Worm (Caenorhabditis elegans) whole organism, young adult: Measurements from ENCODE around the gene ZK666.2.

Experiments
- B0019.2 ChIP-seq: fragments of 200-800 bp; sonication (Bioruptor generic); conservative IDR thresholded peaks from 2 replicates; pipeline ENCODE4 v1.3.6; 2022; ENCODE audit warnings: missing genetic modification reagents, missing genetic modification characterization, missing compliant biosample characterization
- B0261.1 ChIP-seq: sonication (generic microtip); optimal IDR thresholded peaks from 2 replicates; lab custom pipeline; 2016; ENCODE audit warnings: mild to moderate bottlenecking, missing genetic modification characterization, moderate library complexity, missing compliant biosample characterization
- C06A6.2 ChIP-seq: fragments of 200-800 bp; sonication (Bioruptor generic); conservative IDR thresholded peaks from 2 replicates; pipeline ENCODE4 v1.3.6; 2022; ENCODE audit warnings: missing genetic modification characterization, missing compliant biosample characterization
- D2030.7 ChIP-seq: fragments of 200-800 bp; sonication (Bioruptor generic); IDR thresholded peaks from 2 replicates; pipeline ENCODE4 v1.3.6; 2022; ENCODE audit warnings: missing genetic modification reagents, missing genetic modification characterization, missing compliant biosample characterization
- F22D6.2 ChIP-seq: sonication (generic microtip); optimal IDR thresholded peaks from 2 replicates; lab custom pipeline; 2016; ENCODE audit warnings: mild to moderate bottlenecking, missing genetic modification characterization, missing compliant biosample characterization
- F52B5.7 ChIP-seq: sonication (generic microtip); optimal IDR thresholded peaks from 2 replicates; lab custom pipeline; 2016; ENCODE audit warnings: mild to moderate bottlenecking, missing genetic modification characterization, missing compliant biosample characterization
- F57C9.4 ChIP-seq: sonication (generic microtip); optimal IDR thresholded peaks from 2 replicates; lab custom pipeline; 2017; ENCODE audit warnings: mild to moderate bottlenecking, missing genetic modification characterization, missing compliant biosample characterization
- T26A5.8 ChIP-seq: sonication (generic microtip); optimal IDR thresholded peaks from 2 replicates; lab custom pipeline; 2016; ENCODE audit warnings: missing genetic modification characterization, missing compliant biosample characterization
- Y95B8A.8 ChIP-seq: fragments of 200-800 bp; sonication (Bioruptor generic); IDR thresholded peaks from 2 replicates; pipeline ENCODE4 v1.3.6; 2022; ENCODE audit warnings: missing genetic modification reagents, missing genetic modification characterization, missing compliant biosample characterization
- ZK185.1 ChIP-seq: sonication (generic microtip); optimal IDR thresholded peaks from 2 replicates; lab custom pipeline; 2016; ENCODE audit warnings: mild to moderate bottlenecking, missing genetic modification characterization, missing compliant biosample characterization; ENCODE audit not compliant: poor library complexity, severe bottlenecking
- akir-1 ChIP-seq: fragments of 200-800 bp; sonication (Bioruptor generic); optimal IDR thresholded peaks from 2 replicates; lab custom pipeline; 2018; ENCODE audit warnings: mild to moderate bottlenecking, missing genetic modification characterization, moderate library complexity, missing compliant biosample characterization
- aptf-2 ChIP-seq: fragments of 200-800 bp; sonication (Bioruptor generic); conservative IDR thresholded peaks from 2 replicates; pipeline ENCODE4 v1.3.6; 2022; ENCODE audit warnings: missing genetic modification reagents, missing genetic modification characterization, missing compliant biosample characterization
- atf-7 ChIP-seq: sonication (generic microtip); optimal IDR thresholded peaks from 2 replicates; lab custom pipeline; 2017; ENCODE audit warnings: mild to moderate bottlenecking, missing genetic modification characterization, missing compliant biosample characterization
- attf-5 ChIP-seq: fragments of 200-800 bp; sonication (Bioruptor generic); optimal IDR thresholded peaks from 2 replicates; lab custom pipeline; 2018; ENCODE audit warnings: mild to moderate bottlenecking, missing genetic modification characterization, missing compliant biosample characterization
- ceh-58 ChIP-seq: fragments of 200-800 bp; sonication (Bioruptor generic); IDR thresholded peaks from 2 replicates; pipeline ENCODE4 v1.3.6; 2022; ENCODE audit warnings: missing genetic modification characterization, missing compliant biosample characterization
- ceh-79 ChIP-seq: sonication (generic microtip); optimal IDR thresholded peaks from 2 replicates; lab custom pipeline; 2017; ENCODE audit warnings: mild to moderate bottlenecking, missing genetic modification characterization, missing compliant biosample characterization
- chd-7 ChIP-seq: sonication (generic microtip); optimal IDR thresholded peaks from 2 replicates; lab custom pipeline; 2016; ENCODE audit warnings: mild to moderate bottlenecking, missing genetic modification characterization, moderate library complexity, missing compliant biosample characterization
- dpff-1 ChIP-seq: sonication (generic microtip); optimal IDR thresholded peaks from 2 replicates; lab custom pipeline; 2017; ENCODE audit warnings: mild to moderate bottlenecking, missing genetic modification characterization, missing compliant biosample characterization
- dpl-1 ChIP-seq: fragments of 150-350 bp; optimal IDR thresholded peaks from 2 replicates; lab custom pipeline; 2014; ENCODE audit warnings: missing biosample characterization, missing genetic modification reagents, missing genetic modification characterization
- efl-1 ChIP-seq: fragments of 150-350 bp; optimal IDR thresholded peaks from 2 replicates; lab custom pipeline; 2014; ENCODE audit warnings: missing biosample characterization, missing genetic modification reagents, missing genetic modification characterization
- egl-44 ChIP-seq: fragments of 200-800 bp; sonication (Bioruptor generic); IDR thresholded peaks from 2 replicates; pipeline ENCODE4 v1.3.6; 2022; ENCODE audit warnings: missing genetic modification reagents, missing genetic modification characterization, missing compliant biosample characterization
- gei-17 ChIP-seq: fragments of 200-800 bp; sonication (Bioruptor generic); optimal IDR thresholded peaks from 2 replicates; lab custom pipeline; 2018; ENCODE audit warnings: mild to moderate bottlenecking, missing genetic modification characterization, missing compliant biosample characterization
- him-1 ChIP-seq: sonication (generic microtip); optimal IDR thresholded peaks from 2 replicates; lab custom pipeline; 2016; ENCODE audit warnings: missing genotype, missing genetic modification reagents, missing genetic modification characterization, missing compliant biosample characterization
- hmg-1.2 ChIP-seq: fragments of 200-800 bp; sonication (Bioruptor generic); IDR thresholded peaks from 2 replicates; pipeline ENCODE4 v1.3.6; 2022; ENCODE audit warnings: missing genetic modification reagents, missing genetic modification characterization, missing compliant biosample characterization
- let-607 ChIP-seq, 2 experiments: fragments of 200-800 bp in 1 of 2; sonication (Bioruptor generic) in 1 of 2; sonication (generic microtip) in 1 of 2; optimal IDR thresholded peaks; 2 replicates each; lab custom pipeline; 2016 to 2018; ENCODE audit warnings: mild to moderate bottlenecking in 2 of 2, missing compliant biosample characterization in 2 of 2, missing genetic modification characterization in 2 of 2, moderate library complexity in 2 of 2, missing genotype in 1 of 2
- lin-26 ChIP-seq: fragments of 200-800 bp; sonication (Bioruptor generic); IDR thresholded peaks from 2 replicates; pipeline ENCODE4 v1.3.6; 2022; ENCODE audit warnings: missing genetic modification reagents, missing genetic modification characterization, missing compliant biosample characterization
- lin-35 ChIP-seq, 3 experiments: fragments of 150-350 bp in 2 of 3; sonication (generic microtip) in 1 of 3; optimal IDR thresholded peaks; 2 replicates each; lab custom pipeline; 2014 to 2018; ENCODE audit warnings: missing biosample characterization in 3 of 3, missing genetic modification characterization in 3 of 3, missing genetic modification reagents in 3 of 3
- lin-40 ChIP-seq: sonication (generic microtip); optimal IDR thresholded peaks from 2 replicates; lab custom pipeline; 2016; ENCODE audit warnings: missing genetic modification characterization, mild to moderate bottlenecking, missing compliant biosample characterization, missing genotype, missing genetic modification reagents
- lsy-27 ChIP-seq: sonication (generic microtip); optimal IDR thresholded peaks from 2 replicates; lab custom pipeline; 2017; ENCODE audit warnings: missing genetic modification characterization, mild to moderate bottlenecking, missing compliant biosample characterization, antibody characterized with exemption, missing genotype, borderline replicate concordance; ENCODE audit not compliant: insufficient read depth
- madf-10 ChIP-seq: sonication (generic microtip); optimal IDR thresholded peaks from 2 replicates; lab custom pipeline; 2016; ENCODE audit warnings: mild to moderate bottlenecking, missing genetic modification characterization, missing compliant biosample characterization
- mel-28 ChIP-seq: sonication (generic microtip); optimal IDR thresholded peaks from 2 replicates; lab custom pipeline; 2016; ENCODE audit warnings: borderline replicate concordance, mild to moderate bottlenecking, missing genetic modification characterization, missing compliant biosample characterization
- mes-4 ChIP-seq: sonication (generic microtip); optimal IDR thresholded peaks from 2 replicates; lab custom pipeline; 2016; ENCODE audit warnings: missing genotype, missing genetic modification characterization, missing compliant biosample characterization
- nhr-27 ChIP-seq: fragments of 200-800 bp; sonication (Bioruptor generic); optimal IDR thresholded peaks from 2 replicates; lab custom pipeline; 2018; ENCODE audit warnings: mild to moderate bottlenecking, missing genetic modification characterization, moderate library complexity, missing compliant biosample characterization
- nhr-80 ChIP-seq: sonication (generic microtip); optimal IDR thresholded peaks from 2 replicates; lab custom pipeline; 2016; ENCODE audit warnings: missing genetic modification characterization, missing compliant biosample characterization
- nhr-90 ChIP-seq: sonication (generic microtip); optimal IDR thresholded peaks from 2 replicates; lab custom pipeline; 2016; ENCODE audit warnings: missing genotype, mild to moderate bottlenecking, missing genetic modification characterization, missing compliant biosample characterization
- pha-4 ChIP-seq: fragments of 150-350 bp; sonication (generic microtip); optimal IDR thresholded peaks from 2 replicates; lab custom pipeline; 2014; ENCODE audit warnings: missing biosample characterization, missing genetic modification reagents, missing genetic modification characterization
- rcor-1 ChIP-seq: fragments of 200-800 bp; sonication (Bioruptor generic); IDR thresholded peaks from 2 replicates; pipeline ENCODE4 v1.3.6; 2022; ENCODE audit warnings: missing genetic modification reagents, missing genetic modification characterization, missing compliant biosample characterization
- sdz-38 ChIP-seq: sonication (generic microtip); optimal IDR thresholded peaks from 2 replicates; lab custom pipeline; 2016; ENCODE audit warnings: missing genotype, missing genetic modification characterization, missing compliant biosample characterization
- snpc-3.4 ChIP-seq: sonication (generic microtip); optimal IDR thresholded peaks from 2 replicates; lab custom pipeline; 2017; ENCODE audit warnings: missing genetic modification characterization, mild to moderate bottlenecking, missing compliant biosample characterization, antibody characterized with exemption, moderate library complexity, missing genotype, missing genetic modification reagents
- snpc-4 ChIP-seq, 5 experiments: fragments of 150-350 bp in 1 of 5; sonication (generic microtip) in 4 of 5; optimal IDR thresholded peaks; 2 replicates each; lab custom pipeline; 2014 to 2018; ENCODE audit warnings: missing genetic modification characterization in 5 of 5, missing biosample characterization in 3 of 5, antibody characterized with exemption in 2 of 5, mild to moderate bottlenecking in 2 of 5, missing compliant biosample characterization in 2 of 5, missing genotype in 2 of 5, moderate library complexity in 2 of 5, missing genetic modification reagents in 1 of 5
- tbp1 ChIP-seq: fragments of 200-800 bp; sonication (Bioruptor generic); optimal IDR thresholded peaks from 2 replicates; lab custom pipeline; 2018; ENCODE audit warnings: mild to moderate bottlenecking, missing genetic modification characterization, missing compliant biosample characterization
- tlf-1 ChIP-seq: fragments of 200-800 bp; sonication (Bioruptor generic); optimal IDR thresholded peaks from 2 replicates; lab custom pipeline; 2018; ENCODE audit warnings: mild to moderate bottlenecking, missing genetic modification characterization, missing compliant biosample characterization
- unc-62 ChIP-seq: fragments of 150-350 bp; optimal IDR thresholded peaks from 2 replicates; lab custom pipeline; 2014; ENCODE audit warnings: missing biosample characterization, missing genetic modification reagents, missing genetic modification characterization
- zfh-2 ChIP-seq: fragments of 200-800 bp; sonication (Bioruptor generic); conservative IDR thresholded peaks from 2 replicates; pipeline ENCODE4 v1.3.6; 2022; ENCODE audit warnings: missing genetic modification reagents, missing genetic modification characterization, missing compliant biosample characterization
- ztf-3 ChIP-seq: fragments of 200-800 bp; sonication (Bioruptor generic); optimal IDR thresholded peaks from 2 replicates; lab custom pipeline; 2018; ENCODE audit warnings: mild to moderate bottlenecking, missing genetic modification characterization, missing compliant biosample characterization

ZK666.2 gene

DNA sequence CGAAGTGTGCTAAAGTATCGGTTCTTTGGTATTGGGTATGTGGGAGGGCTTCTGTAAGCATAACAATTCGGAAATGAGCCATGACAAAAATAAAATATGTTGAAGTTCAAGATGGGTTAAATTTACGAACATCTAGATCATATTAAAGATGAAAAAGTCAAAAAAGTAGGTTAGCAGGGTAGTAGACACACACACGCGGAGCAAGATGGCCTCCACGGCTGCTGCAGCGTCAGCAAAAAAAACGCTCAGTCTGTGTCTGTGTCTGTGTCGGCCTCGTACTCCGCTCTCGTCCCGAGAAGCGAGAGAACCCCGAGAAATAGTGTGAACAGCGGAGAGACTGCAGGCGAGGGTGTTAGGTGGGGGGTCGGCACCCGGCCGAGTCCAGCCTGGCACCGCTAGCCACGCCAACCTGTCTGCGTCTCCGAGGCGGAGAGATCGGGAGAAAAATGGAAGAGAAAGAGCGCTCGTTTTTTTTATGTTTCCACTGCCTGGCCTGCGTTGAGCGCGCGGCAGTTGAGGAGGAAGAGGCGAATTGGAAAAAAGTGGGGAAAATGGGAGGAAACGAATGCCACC is 30.9 kb upstream of the ZK666.2 start, which contains the start of gene myrf-1 (continued):
- TF ChIP-seq attf-5 (GFP tag; lab: Kevin White, UChicago): peak; percentile 87
- no peak for TF ChIP-seq B0019.2 (GFP tag; lab: Robert Waterston, UW)
- TF ChIP-seq rcor-1: 0 out of 2 replicates have a peak, but pooled peaks have one; percentile 47
- peak; percentile 39 for TF ChIP-seq ZK185.1 (tag; lab: Kevin White, UChicago)
- no peak for TF ChIP-seq F57C9.4 (tag; lab: Kevin White, UChicago)
- TF ChIP-seq let-607 (tag; optimal IDR thresholded peaks at IDR 0.05; lab: Kevin White, UChicago): peak; percentile 57 to 65
- no peak for TF ChIP-seq him-1 (tag; lab: Kevin White, UChicago)
- no peak for TF ChIP-seq dpff-1 (tag; lab: Kevin White, UChicago)
- peak; percentile 12 for TF ChIP-seq gei-17
- no peak for TF ChIP-seq tbp1 (GFP tag; lab: Kevin White, UChicago)
- peak; percentile 18 for TF ChIP-seq nhr-90 (tag; lab: Kevin White, UChicago)
- no peak for TF ChIP-seq F52B5.7
- TF ChIP-seq lin-26 (GFP tag; lab: Robert Waterston, UW): peak; percentile 79
- no peak for TF ChIP-seq B0261.1 (tag; lab: Kevin White, UChicago)
- TF ChIP-seq madf-10 (tag; lab: Kevin White, UChicago): peak; percentile 57
- TF ChIP-seq sdz-38 (tag; lab: Kevin White, UChicago): no peak
- TF ChIP-seq pha-4 (tag; lab: Kevin White, UChicago): no peak
- peak; percentile 73 for TF ChIP-seq lin-40 (tag; lab: Kevin White, UChicago)
- TF ChIP-seq Y95B8A.8 (GFP tag; lab: Robert Waterston, UW): no peak
- TF ChIP-seq C06A6.2 (GFP tag; lab: Robert Waterston, UW): peak; percentile 45
- TF ChIP-seq mes-4: no peak
- no peak for TF ChIP-seq lsy-27 (tag; lab: Kevin White, UChicago)
- TF ChIP-seq D2030.7 (GFP tag; lab: Robert Waterston, UW): no peak
- peak; percentile 100 for TF ChIP-seq zfh-2 (GFP tag; lab: Robert Waterston, UW)
- no peak for TF ChIP-seq aptf-2 (GFP tag; lab: Robert Waterston, UW)
- TF ChIP-seq ztf-3 (GFP tag; lab: Kevin White, UChicago): no peak
- no peak for TF ChIP-seq nhr-27 (tag; lab: Kevin White, UChicago)
- peak; percentile 91 for TF ChIP-seq hmg-1.2 (GFP tag; lab: Robert Waterston, UW)
- TF ChIP-seq ceh-79 (tag; lab: Kevin White, UChicago): no peak
- no peak for TF ChIP-seq dpl-1 (GFP tag; lab: Kevin White, UChicago)
- no peak for TF ChIP-seq T26A5.8 (tag; lab: Kevin White, UChicago)

DNA sequence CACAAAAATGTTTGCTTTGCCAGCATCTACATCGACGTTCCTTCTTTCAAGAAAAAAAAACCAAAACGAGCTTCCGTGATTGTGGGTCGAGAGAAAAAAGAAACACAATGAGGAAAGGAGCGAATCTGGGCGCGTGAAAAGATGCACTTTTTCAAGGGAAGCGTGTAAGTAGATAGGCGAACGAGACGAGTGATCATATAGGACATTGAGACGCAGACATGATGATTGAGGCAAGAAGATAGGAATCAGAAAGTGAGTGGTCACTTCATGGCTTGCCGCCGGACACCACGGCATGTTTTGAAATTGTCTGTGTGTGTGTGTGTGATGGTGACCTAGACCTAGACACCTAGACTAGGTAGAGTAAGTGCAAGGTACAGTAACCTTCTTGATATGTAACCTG is 29.9 kb upstream of the ZK666.2 start:
- no peak for TF ChIP-seq egl-44 (GFP tag; lab: Robert Waterston, UW)
- no peak for TF ChIP-seq chd-7 (tag; lab: Kevin White, UChicago)
- no peak for TF ChIP-seq dpl-1 (GFP tag; lab: Kevin White, UChicago)
- no peak for TF ChIP-seq ceh-58
- no peak for TF ChIP-seq snpc-4 (GFP tag; optimal IDR thresholded peaks at IDR 0.05; lab: Kevin White, UChicago)
- no peak for TF ChIP-seq snpc-4 (tag; optimal IDR thresholded peaks at IDR 0.05; lab: Kevin White, UChicago)
- TF ChIP-seq him-1 (tag; lab: Kevin White, UChicago): no peak
- TF ChIP-seq akir-1 (GFP tag; lab: Kevin White, UChicago): no peak
- no peak for TF ChIP-seq unc-62
- peak; percentile 17 for TF ChIP-seq nhr-80 (tag; lab: Kevin White, UChicago)
- no peak for TF ChIP-seq efl-1 (GFP tag; lab: Kevin White, UChicago)
- TF ChIP-seq F22D6.2 (tag; lab: Kevin White, UChicago): no peak
- TF ChIP-seq tlf-1 (GFP tag; lab: Kevin White, UChicago): no peak
- no peak for TF ChIP-seq lin-35 (GFP tag; optimal IDR thresholded peaks at IDR 0.05; lab: Kevin White, UChicago)
- TF ChIP-seq lin-26 (GFP tag; lab: Robert Waterston, UW): no peak
- peak; percentile 68; the same call in 1 of the 2 replicates for TF ChIP-seq hmg-1.2 (GFP tag; lab: Robert Waterston, UW)
- TF ChIP-seq snpc-3.4 (tag; lab: Kevin White, UChicago): no peak
- no peak for TF ChIP-seq mel-28 (tag; lab: Kevin White, UChicago)
- TF ChIP-seq B0261.1 (tag; lab: Kevin White, UChicago): no peak
- 0 out of 2 replicates have a peak, but pooled peaks have one; percentile 17 for TF ChIP-seq zfh-2 (GFP tag; lab: Robert Waterston, UW)
- TF ChIP-seq atf-7 (tag; lab: Kevin White, UChicago): no peak
- TF ChIP-seq, all 124 proteins: peak for 3
